Worm (Caenorhabditis elegans) whole organism, mixed stage, embryonic: Measurements from ENCODE around the gene cut-5.

ENCODE experiments used
- ceh-43 ChIP-seq: fragments of 200-800 bp; sonication (Bioruptor generic); optimal IDR thresholded peaks from 2 replicates; lab custom pipeline; 2018; ENCODE audit warnings: mild to moderate bottlenecking, missing genetic modification characterization, moderate library complexity, missing compliant biosample characterization
- ces-1 ChIP-seq: fragments of 150-350 bp; optimal IDR thresholded peaks from 2 replicates; lab custom pipeline; 2014; ENCODE audit warnings: missing biosample characterization, missing genetic modification reagents, missing genetic modification characterization
- elt-1 ChIP-seq: sonication (generic microtip); optimal IDR thresholded peaks from 2 replicates; lab custom pipeline; 2017; ENCODE audit warnings: missing genetic modification characterization, mild to moderate bottlenecking, missing compliant biosample characterization, antibody characterized with exemption, moderate library complexity, borderline replicate concordance; ENCODE audit not compliant: insufficient read depth
- ham-2 ChIP-seq: fragments of 200-800 bp; sonication (Bioruptor generic); optimal IDR thresholded peaks from 2 replicates; lab custom pipeline; 2018; ENCODE audit warnings: mild to moderate bottlenecking, missing genetic modification characterization, missing compliant biosample characterization
- lin-13 ChIP-seq: fragments of 150-350 bp; optimal IDR thresholded peaks from 2 replicates; lab custom pipeline; 2014; ENCODE audit warnings: missing biosample characterization, missing genetic modification characterization
- mep-1 ChIP-seq: fragments of 150-350 bp; optimal IDR thresholded peaks from 2 replicates; lab custom pipeline; 2017; ENCODE audit warnings: missing biosample characterization, missing genetic modification reagents, missing genetic modification characterization, inconsistent platforms
- nhr-12 ChIP-seq: fragments of 150-350 bp; optimal IDR thresholded peaks from 2 replicates; lab custom pipeline; 2014; ENCODE audit warnings: missing biosample characterization, missing genetic modification characterization
- nhr-28 ChIP-seq: fragments of 150-350 bp; optimal IDR thresholded peaks from 2 replicates; lab custom pipeline; 2014; ENCODE audit warnings: missing biosample characterization, missing genetic modification characterization
- pha-4 ChIP-seq: fragments of 150-350 bp; optimal IDR thresholded peaks from 2 replicates; lab custom pipeline; 2018; ENCODE audit warnings: missing biosample characterization, missing genetic modification reagents, missing genetic modification characterization
- snpc-4 ChIP-seq: fragments of 150-350 bp; optimal IDR thresholded peaks from 2 replicates; lab custom pipeline; 2014; ENCODE audit warnings: missing biosample characterization, missing genetic modification characterization
- unc-39 ChIP-seq: fragments of 150-350 bp; optimal IDR thresholded peaks from 2 replicates; lab custom pipeline; 2014; ENCODE audit warnings: missing biosample characterization, missing genetic modification characterization
- unc-62 ChIP-seq: fragments of 150-350 bp; optimal IDR thresholded peaks from 2 replicates; lab custom pipeline; 2014; ENCODE audit warnings: missing biosample characterization, missing genetic modification reagents, missing genetic modification characterization

DNA sequence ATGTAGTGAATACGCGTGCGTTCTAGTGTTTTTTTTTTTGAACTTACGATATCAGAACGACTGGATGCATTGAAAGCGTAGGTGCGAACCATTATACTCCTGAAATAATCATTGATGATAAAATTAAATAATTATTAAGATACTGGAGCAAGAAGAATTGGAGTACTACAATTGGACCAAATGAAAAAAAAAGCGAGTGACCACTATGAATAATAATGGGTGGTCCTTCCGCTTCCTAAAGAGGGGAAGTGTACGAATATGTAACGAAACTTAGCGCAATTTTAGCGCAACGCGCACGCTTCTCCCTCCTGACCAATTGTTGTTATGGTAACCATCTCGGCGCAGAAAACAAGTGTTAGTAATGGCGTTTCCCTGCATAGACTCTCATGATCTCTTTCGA, 22.1 kb downstream of the cut-5 start, which contains the start of gene F41E7.9:
- TF ChIP-seq snpc-4 (no peak), unc-62 (GFP tag; lab: Kevin White, UChicago) (no peak), nhr-28 (tag; lab: Kevin White, UChicago) (no peak), unc-39 (tag; lab: Kevin White, UChicago) (no peak), nhr-12 (tag; lab: Kevin White, UChicago) (no peak), ham-2 (GFP tag; lab: Kevin White, UChicago) (no peak), elt-1 (tag; lab: Kevin White, UChicago) (no peak), pha-4 (tag; lab: Kevin White, UChicago) (no peak), ceh-43 (GFP tag; lab: Kevin White, UChicago) (no peak), lin-13 (tag; lab: Kevin White, UChicago) (no peak), mep-1 (tag; lab: Kevin White, UChicago) (no peak), ces-1 (no peak)
